Worm (Caenorhabditis elegans): ENCODE results near the gene col-129.

- TF ChIP-seq med-1 (GFP tag; optimal IDR thresholded peaks at IDR 0.05; ENCODE audit: insufficient read depth) (no peak), ref-1 (GFP tag; conservative IDR thresholded peaks at IDR 0.05) (no peak), flt-1 (GFP tag; IDR thresholded peaks at IDR 0.05) (no peak)
These were observed 2.8 kb upstream of the col-129 start for ce11 chrIV:12113056-12113455.
